Worm (Caenorhabditis elegans) whole organism, L1 larva: ENCODE results near the gene rpl-20.

Experiments used
- C04F5.9 ChIP-seq: sonication (generic microtip); optimal IDR thresholded peaks from 2 replicates; lab custom pipeline; 2016; ENCODE audit warnings: missing genetic modification characterization, missing compliant biosample characterization
- C34B4.2 ChIP-seq: sonication (generic microtip); optimal IDR thresholded peaks from 2 replicates; lab custom pipeline; 2017; ENCODE audit warnings: mild to moderate bottlenecking, missing genetic modification characterization, missing compliant biosample characterization
- F16B12.6 ChIP-seq: fragments of 150-350 bp; optimal IDR thresholded peaks from 2 replicates; lab custom pipeline; 2014; ENCODE audit warnings: missing biosample characterization, missing genetic modification characterization
- ceh-88 ChIP-seq: fragments of 200-800 bp; sonication (Bioruptor generic); IDR thresholded peaks from 2 replicates; pipeline ENCODE4 v1.3.6; 2022; ENCODE audit warnings: missing genetic modification characterization, missing compliant biosample characterization
- dpl-1 ChIP-seq, 3 experiments: fragments of 150-350 bp in 2 of 3; sonication (generic microtip) in 1 of 3; optimal IDR thresholded peaks; 2 replicates each; lab custom pipeline; 2014 to 2017; ENCODE audit warnings: missing biosample characterization in 3 of 3, missing genetic modification characterization in 3 of 3, missing genetic modification reagents in 3 of 3
- dsc-1 ChIP-seq: sonication (generic microtip); optimal IDR thresholded peaks from 2 replicates; lab custom pipeline; 2016; ENCODE audit warnings: mild to moderate bottlenecking, missing genetic modification characterization, missing compliant biosample characterization
- efl-1 ChIP-seq, 4 experiments: fragments of 150-350 bp; optimal IDR thresholded peaks in 3 of 4; peaks in 1 of 4; 1 replicate in 1 of 4; 2 replicates in 3 of 4; lab custom pipeline; 2014; ENCODE audit warnings: missing biosample characterization in 2 of 4, missing genetic modification characterization in 2 of 4, missing genetic modification reagents in 2 of 4
- fkh-8 ChIP-seq: sonication (generic microtip); optimal IDR thresholded peaks from 2 replicates; lab custom pipeline; 2016; ENCODE audit warnings: mild to moderate bottlenecking, missing genetic modification characterization, missing compliant biosample characterization
- grh-1 ChIP-seq: fragments of 200-800 bp; sonication (Bioruptor generic); IDR thresholded peaks from 2 replicates; pipeline ENCODE4 v1.3.6; 2022; ENCODE audit warnings: missing genetic modification reagents, missing genetic modification characterization, missing compliant biosample characterization
- irx-1 ChIP-seq: sonication (generic microtip); optimal IDR thresholded peaks from 2 replicates; lab custom pipeline; 2016; ENCODE audit warnings: missing genetic modification characterization, missing compliant biosample characterization
- isw-1 ChIP-seq: fragments of 200-800 bp; sonication (Bioruptor generic); IDR thresholded peaks from 2 replicates; pipeline ENCODE4 v1.3.6; 2022; ENCODE audit warnings: missing genetic modification characterization, missing compliant biosample characterization
- jun-1 ChIP-seq: fragments of 150-350 bp; optimal IDR thresholded peaks from 2 replicates; lab custom pipeline; 2014; ENCODE audit warnings: missing biosample characterization, missing genetic modification reagents, missing genetic modification characterization
- lin-13 ChIP-seq: fragments of 150-350 bp; optimal IDR thresholded peaks from 2 replicates; lab custom pipeline; 2014; ENCODE audit warnings: missing biosample characterization, missing genetic modification reagents, missing genetic modification characterization
- lin-14 ChIP-seq: fragments of 200-800 bp; sonication (Bioruptor generic); optimal IDR thresholded peaks from 2 replicates; lab custom pipeline; 2018; ENCODE audit warnings: mild to moderate bottlenecking, missing genetic modification characterization, moderate library complexity, missing compliant biosample characterization
- lin-35 ChIP-seq, 2 experiments: fragments of 150-350 bp; optimal IDR thresholded peaks; 2 replicates each; lab custom pipeline; 2014; ENCODE audit warnings: missing biosample characterization in 2 of 2, missing genetic modification characterization in 2 of 2, missing genetic modification reagents in 2 of 2
- lsy-2 ChIP-seq, 2 experiments: fragments of 150-350 bp; optimal IDR thresholded peaks; 2 replicates each; lab custom pipeline; 2014; ENCODE audit warnings: missing biosample characterization in 2 of 2, missing genetic modification characterization in 2 of 2
- mab-9 ChIP-seq: fragments of 200-800 bp; sonication (Bioruptor generic); IDR thresholded peaks from 2 replicates; pipeline ENCODE4 v1.3.6; 2022; ENCODE audit warnings: missing genetic modification reagents, missing genetic modification characterization, missing compliant biosample characterization
- mef-2 ChIP-seq: fragments of 150-350 bp; optimal IDR thresholded peaks from 2 replicates; lab custom pipeline; 2014; ENCODE audit warnings: missing biosample characterization, missing genetic modification characterization
- nhr-19 ChIP-seq: fragments of 200-800 bp; sonication (Bioruptor generic); conservative IDR thresholded peaks from 2 replicates; pipeline ENCODE4 v1.3.6; 2022; ENCODE audit warnings: missing genetic modification characterization, missing compliant biosample characterization
- nhr-20 ChIP-seq: sonication (generic microtip); optimal IDR thresholded peaks from 2 replicates; lab custom pipeline; 2016; ENCODE audit warnings: mild to moderate bottlenecking, missing genetic modification characterization, missing compliant biosample characterization
- nhr-237 ChIP-seq: fragments of 150-350 bp; optimal IDR thresholded peaks from 2 replicates; lab custom pipeline; 2014; ENCODE audit warnings: missing biosample characterization, missing genetic modification characterization
- nhr-47 ChIP-seq: sonication (generic microtip); optimal IDR thresholded peaks from 2 replicates; lab custom pipeline; 2016; ENCODE audit warnings: mild to moderate bottlenecking, missing genetic modification characterization, moderate library complexity, missing compliant biosample characterization
- nhr-71 ChIP-seq: sonication (generic microtip); optimal IDR thresholded peaks from 2 replicates; lab custom pipeline; 2016; ENCODE audit warnings: mild to moderate bottlenecking, missing genetic modification characterization, moderate library complexity, missing compliant biosample characterization
- nhr-85 ChIP-seq: sonication (generic microtip); peaks from one replicate; lab custom pipeline; 2016; ENCODE audit warnings: missing genetic modification characterization, inconsistent platforms, missing compliant biosample characterization
- pqm-1 ChIP-seq: sonication (generic microtip); optimal IDR thresholded peaks from 3 replicates; lab custom pipeline; 2017; ENCODE audit warnings: missing biosample characterization, missing genetic modification characterization
- rnt-1 ChIP-seq: sonication (generic microtip); optimal IDR thresholded peaks from 2 replicates; lab custom pipeline; 2016; ENCODE audit warnings: mild to moderate bottlenecking, missing genetic modification characterization, moderate library complexity, missing compliant biosample characterization
- snu-23 ChIP-seq: sonication (generic microtip); optimal IDR thresholded peaks from 2 replicates; lab custom pipeline; 2016; ENCODE audit warnings: missing genetic modification characterization, missing compliant biosample characterization
- sox-4 ChIP-seq: sonication (generic microtip); optimal IDR thresholded peaks from 2 replicates; lab custom pipeline; 2016; ENCODE audit warnings: missing genetic modification characterization, missing compliant biosample characterization
- swsn-7 ChIP-seq: sonication (generic microtip); optimal IDR thresholded peaks from 2 replicates; lab custom pipeline; 2016; ENCODE audit warnings: missing genetic modification characterization, missing compliant biosample characterization
- tbx-2 ChIP-seq: sonication (generic microtip); optimal IDR thresholded peaks from 2 replicates; lab custom pipeline; 2016; ENCODE audit warnings: missing genetic modification characterization, missing compliant biosample characterization
- tlp-1 ChIP-seq: fragments of 150-350 bp; optimal IDR thresholded peaks from 2 replicates; lab custom pipeline; 2014; ENCODE audit warnings: missing biosample characterization, missing genetic modification characterization
- unc-86 ChIP-seq: sonication (generic microtip); optimal IDR thresholded peaks from 2 replicates; lab custom pipeline; 2016; ENCODE audit warnings: missing genetic modification characterization, missing compliant biosample characterization
- unc-98 ChIP-seq: fragments of 200-800 bp; sonication (Bioruptor generic); IDR thresholded peaks from 2 replicates; pipeline ENCODE4 v1.3.6; 2022; ENCODE audit warnings: missing genetic modification characterization, missing compliant biosample characterization
- xbp-1 ChIP-seq: sonication (generic microtip); optimal IDR thresholded peaks from 2 replicates; lab custom pipeline; 2016; ENCODE audit warnings: missing genetic modification characterization, missing compliant biosample characterization

rpl-20 gene

DNA sequence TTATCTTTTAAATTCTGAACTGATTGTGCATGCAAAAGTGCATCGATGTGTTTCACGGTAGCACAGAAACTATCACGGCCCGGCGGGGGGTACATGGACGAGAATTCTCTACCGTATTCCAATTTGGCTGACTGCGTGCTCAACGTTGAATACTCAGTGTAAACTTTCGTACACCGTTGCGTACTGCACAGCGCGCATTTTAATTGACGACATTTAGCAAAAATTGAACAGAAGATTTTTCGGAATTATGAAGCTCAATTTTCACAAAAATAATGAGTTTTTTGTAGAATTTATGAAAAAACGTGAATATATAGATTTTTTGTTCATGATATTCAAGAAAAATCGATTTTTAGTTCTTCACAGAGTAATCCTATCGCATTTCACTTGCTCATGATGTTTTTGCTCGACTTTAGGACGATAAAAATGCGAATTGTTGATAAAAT is 24.1 kb downstream of the rpl-20 start (continued):
- TF ChIP-seq lin-13 (GFP tag; lab: Kevin White, UChicago) = peak; percentile 1
- TF ChIP-seq, all 84 proteins: peak for 50; not testable (repeated sequence) for 34

DNA sequence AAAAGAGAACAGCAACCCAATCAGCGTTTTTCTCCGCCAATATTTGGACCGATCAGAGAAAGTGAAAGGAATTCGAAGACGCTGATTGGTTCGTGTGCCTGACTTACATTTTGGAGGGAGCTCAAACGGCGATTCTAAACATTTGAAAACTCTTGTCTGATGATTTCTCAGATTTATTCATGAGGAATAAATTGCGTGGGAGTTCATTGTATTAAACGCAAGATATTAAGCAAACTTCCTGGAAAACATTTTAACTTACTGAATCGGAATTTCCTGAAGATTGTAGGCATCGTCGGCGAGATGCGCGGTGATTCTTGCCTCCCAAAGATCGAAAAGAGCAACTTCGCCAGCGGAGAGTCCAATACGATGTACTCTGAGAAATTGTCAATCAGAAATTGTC is 25.0 kb downstream of the rpl-20 start, which contains the start of gene K08F11.1:
Gene K08F11.1 (plus strand): TSS at position 301 of the 400 bp plus-strand sequence.
- no peak for TF ChIP-seq dsc-1
- TF ChIP-seq nhr-237 (tag; lab: Kevin White, UChicago) = no peak
- no peak for TF ChIP-seq jun-1 (tag; lab: Kevin White, UChicago)
- no peak for TF ChIP-seq grh-1 (GFP tag; lab: Robert Waterston, UW)
- no peak for TF ChIP-seq pqm-1 (tag; lab: Kevin White, UChicago)
- no peak for TF ChIP-seq C34B4.2
- no peak for TF ChIP-seq nhr-71 (tag; lab: Kevin White, UChicago)
- no peak for TF ChIP-seq irx-1 (tag; lab: Kevin White, UChicago)

DNA sequence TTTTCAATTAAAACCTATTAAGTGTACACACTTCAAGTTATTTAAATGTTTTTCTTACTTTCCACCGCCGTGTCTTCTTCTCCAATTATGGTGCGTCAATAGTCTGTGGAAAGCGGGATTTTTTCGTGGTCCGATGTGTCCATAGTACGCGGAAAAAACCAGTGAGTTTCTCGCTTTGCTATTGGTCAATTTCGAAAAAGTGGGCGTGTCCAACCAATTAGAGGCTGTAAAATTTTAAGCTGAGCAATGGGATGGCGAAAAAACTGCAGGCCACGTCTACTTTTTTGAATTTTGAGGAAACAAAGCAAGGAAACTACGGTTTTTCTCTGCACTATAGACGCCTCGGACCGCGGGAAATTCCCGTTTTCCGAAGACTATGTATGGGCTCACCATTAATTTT is 25.9 kb downstream of the rpl-20 start:
- TF ChIP-seq mef-2 = no peak
- no peak for TF ChIP-seq sox-4 (tag; lab: Kevin White, UChicago)
- TF ChIP-seq dpl-1 (GFP tag; optimal IDR thresholded peaks at IDR 0.05; lab: Kevin White, UChicago) = no peak
- TF ChIP-seq tlp-1 (tag; lab: Kevin White, UChicago) = no peak

DNA sequence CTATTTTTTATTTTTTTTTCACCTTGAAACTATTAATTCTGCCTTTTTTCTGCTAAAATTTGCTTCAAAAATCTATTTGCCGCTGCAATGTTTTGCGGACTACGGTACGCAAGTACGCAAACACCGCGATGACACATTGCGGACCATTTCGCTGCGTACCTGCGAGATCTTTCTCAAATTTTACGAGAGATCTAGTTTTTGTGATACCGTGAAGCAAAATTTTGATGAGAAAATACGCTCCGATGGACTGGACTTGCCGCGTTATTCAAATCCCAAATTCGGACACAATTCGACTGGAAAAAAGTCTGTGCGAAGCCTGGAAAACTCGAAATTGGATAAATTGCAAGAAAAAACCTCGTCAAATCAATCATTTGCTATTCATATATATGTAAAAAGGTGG is 29.1 kb downstream of the rpl-20 start:
- TF ChIP-seq F16B12.6 (tag; lab: Kevin White, UChicago) = peak; percentile 61
- TF ChIP-seq mab-9 = peak; percentile 93
- TF ChIP-seq rnt-1 (tag; lab: Kevin White, UChicago) = peak; percentile 64
- peak; percentile 95 for TF ChIP-seq unc-98 (GFP tag; lab: Robert Waterston, UW)
- TF ChIP-seq nhr-85 (tag; lab: Kevin White, UChicago) = peak; percentile 58
- peak; percentile 97 for TF ChIP-seq grh-1 (GFP tag; lab: Robert Waterston, UW)
- TF ChIP-seq lsy-2 (tag; optimal IDR thresholded peaks at IDR 0.05; lab: Kevin White, UChicago) = peak; percentile 61 to 89
- TF ChIP-seq nhr-20 = peak; percentile 46
- peak in 2 of 3 experiments; percentile 50 for TF ChIP-seq dpl-1 (GFP tag; optimal IDR thresholded peaks at IDR 0.05; lab: Kevin White, UChicago)
- peak; percentile 29 for TF ChIP-seq unc-86 (tag; lab: Kevin White, UChicago)
- peak; percentile 24 for TF ChIP-seq swsn-7 (tag; lab: Kevin White, UChicago)
- TF ChIP-seq nhr-19 = peak; percentile 98
- TF ChIP-seq tbx-2 = peak; percentile 39
- peak; percentile 77 for TF ChIP-seq nhr-47 (tag; lab: Kevin White, UChicago)
- TF ChIP-seq ceh-88 = peak; percentile 97
- TF ChIP-seq fkh-8 (tag; lab: Kevin White, UChicago) = peak; percentile 60
- TF ChIP-seq dsc-1 = peak; percentile 32
- TF ChIP-seq lin-14 (GFP tag; lab: Kevin White, UChicago) = peak; percentile 47
- peak; percentile 71 for TF ChIP-seq nhr-71 (tag; lab: Kevin White, UChicago)
- TF ChIP-seq lin-35 (GFP tag; optimal IDR thresholded peaks at IDR 0.05; lab: Kevin White, UChicago) = peak; percentile 31 to 60
- TF ChIP-seq xbp-1 = peak; percentile 44
- peak; percentile 36 to 60 for TF ChIP-seq efl-1 (optimal IDR thresholded peaks at IDR 0.05; lab: Kevin White, UChicago)
- TF ChIP-seq efl-1 (GFP tag; optimal IDR thresholded peaks at IDR 0.05 in 1 of 2; lab: Kevin White, UChicago) = peak; percentile 63 to 75
- peak; percentile 42 for TF ChIP-seq snu-23 (GFP tag; lab: Kevin White, UChicago)
- peak; percentile 95 for TF ChIP-seq isw-1 (GFP tag; lab: Robert Waterston, UW)
- peak; percentile 3 for TF ChIP-seq C04F5.9 (tag; lab: Kevin White, UChicago)

DNA sequence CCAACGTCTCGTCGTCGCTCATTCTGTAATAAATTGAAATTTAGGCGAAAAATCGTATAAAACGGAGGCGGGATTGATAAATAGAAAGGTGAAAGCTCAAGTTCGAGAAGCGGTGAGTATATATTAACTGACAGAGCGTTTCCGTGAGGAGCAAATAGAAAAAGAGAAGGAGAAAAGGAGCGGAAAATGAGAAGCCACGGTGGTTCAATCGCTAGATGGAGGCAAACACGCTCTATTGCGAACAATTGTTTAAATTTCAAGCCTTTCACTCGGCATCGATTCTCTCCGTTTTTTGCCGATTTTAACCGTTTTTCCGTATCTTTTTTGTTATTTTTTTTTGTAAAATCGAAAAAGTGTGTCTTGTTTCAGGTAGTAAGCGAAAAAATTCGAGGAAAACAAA is 33.8 kb downstream of the rpl-20 start, which contains the start of gene miro-1:
Gene miro-1 (minus strand): TSS at position 23 of the 400 bp plus-strand sequence.
- peak in 1 of 2 experiments; percentile 38 for TF ChIP-seq lsy-2 (tag; optimal IDR thresholded peaks at IDR 0.05; lab: Kevin White, UChicago)
- TF ChIP-seq, all 84 proteins: peak for 1; not testable (repeated sequence) for 83
